Worm (Caenorhabditis elegans) whole organism, L2 larva: ENCODE measurements around the gene sri-62.
"Not testable (repeated sequence)": the region's sequence is repeated elsewhere in the genome, so short reads cannot be mapped to it uniquely, and the experiment has no call there.

Source experiments
- aly-2 ChIP-seq: fragments of 150-350 bp; optimal IDR thresholded peaks from 2 replicates; lab custom pipeline; 2014; ENCODE audit warnings: missing biosample characterization, missing genetic modification characterization
- ama-1 ChIP-seq: fragments of 150-350 bp; optimal IDR thresholded peaks from 2 replicates; lab custom pipeline; 2018; ENCODE audit warnings: inconsistent platforms
- egl-27 ChIP-seq: sonication (generic microtip); optimal IDR thresholded peaks from 3 replicates; lab custom pipeline; 2017; ENCODE audit warnings: missing biosample characterization, missing genetic modification reagents, missing genetic modification characterization
- fos-1 ChIP-seq: fragments of 150-350 bp; optimal IDR thresholded peaks from 2 replicates; lab custom pipeline; 2014; ENCODE audit warnings: missing biosample characterization, missing genetic modification characterization
- lsy-2 ChIP-seq, 2 experiments: fragments of 150-350 bp in 1 of 2; sonication (generic microtip) in 1 of 2; optimal IDR thresholded peaks; 2 replicates each; lab custom pipeline; 2014 to 2017; ENCODE audit warnings: missing biosample characterization in 2 of 2, missing genetic modification characterization in 2 of 2
- nhr-25 ChIP-seq: fragments of 150-350 bp; sonication (generic microtip); optimal IDR thresholded peaks from 3 replicates; lab custom pipeline; 2014; ENCODE audit warnings: missing biosample characterization, missing genetic modification characterization
- peb-1 ChIP-seq: fragments of 150-350 bp; optimal IDR thresholded peaks from 2 replicates; lab custom pipeline; 2014; ENCODE audit warnings: missing biosample characterization, missing genetic modification characterization
- sem-4 ChIP-seq: fragments of 150-350 bp; optimal IDR thresholded peaks from 2 replicates; lab custom pipeline; 2014; ENCODE audit warnings: missing biosample characterization, missing genetic modification reagents, missing genetic modification characterization
- skn-1 ChIP-seq: sonication (generic microtip); optimal IDR thresholded peaks from 2 replicates; lab custom pipeline; 2017; ENCODE audit warnings: missing biosample characterization, missing genetic modification characterization
- snpc-4 ChIP-seq: fragments of 150-350 bp; optimal IDR thresholded peaks from 2 replicates; lab custom pipeline; 2014; ENCODE audit warnings: missing biosample characterization, missing genetic modification characterization
- unc-62 ChIP-seq: fragments of 150-350 bp; optimal IDR thresholded peaks from 2 replicates; lab custom pipeline; 2014; ENCODE audit warnings: missing biosample characterization, missing genetic modification reagents, missing genetic modification characterization
- zag-1 ChIP-seq: fragments of 150-350 bp; optimal IDR thresholded peaks from 2 replicates; lab custom pipeline; 2014; ENCODE audit warnings: missing biosample characterization, missing genetic modification characterization

DNA sequence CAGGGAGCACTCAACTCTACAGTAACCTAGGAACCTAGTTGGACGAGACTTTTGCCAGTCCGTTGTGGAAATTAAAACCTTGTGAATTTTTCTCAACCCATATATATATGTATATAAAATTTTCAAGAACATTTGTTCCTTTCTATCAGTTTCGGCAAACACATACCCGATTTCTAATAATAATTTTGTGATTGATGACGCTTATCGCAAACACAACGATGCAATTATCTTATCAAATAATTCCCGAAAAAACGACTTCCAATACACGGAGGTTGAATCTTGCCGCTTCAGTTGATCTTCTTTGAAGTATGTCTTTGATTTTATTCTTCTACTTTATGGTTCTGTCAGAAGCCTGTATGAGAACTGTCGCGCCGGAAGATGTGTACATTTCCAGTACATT, 33.2 kb downstream of the sri-62 start, which contains the start of gene F22E5.2:
- TF ChIP-seq lsy-2 (tag; optimal IDR thresholded peaks at IDR 0.05; lab: Kevin White, UChicago); peb-1 (tag; lab: Kevin White, UChicago); egl-27 (tag; lab: Kevin White, UChicago); snpc-4 (tag; lab: Kevin White, UChicago); zag-1 (tag; lab: Kevin White, UChicago); ama-1 (lab: Kevin White, UChicago); fos-1 (tag; lab: Kevin White, UChicago); skn-1; sem-4 (tag; lab: Kevin White, UChicago); aly-2; nhr-25 (tag; lab: Kevin White, UChicago); unc-62 (GFP tag; lab: Kevin White, UChicago): not testable (repeated sequence)
